Worm (Caenorhabditis elegans) whole organism, early embryonic: Measurements from ENCODE around the gene str-226.
"Not testable (repeated sequence)": the region's sequence is repeated elsewhere in the genome, so short reads cannot be mapped to it uniquely, and the experiment has no call there.

Source experiments
- F13C5.2 ChIP-seq: sonication (generic microtip); optimal IDR thresholded peaks from 2 replicates; lab custom pipeline; 2017; ENCODE audit warnings: mild to moderate bottlenecking, missing genetic modification characterization, inconsistent platforms, missing compliant biosample characterization
- scrt-1 ChIP-seq: fragments of 200-800 bp; sonication (Bioruptor generic); IDR thresholded peaks from 2 replicates; pipeline ENCODE4 v1.3.6; 2022; ENCODE audit warnings: missing genetic modification characterization, missing compliant biosample characterization
- sea-1 ChIP-seq: fragments of 200-800 bp; sonication (Bioruptor generic); conservative IDR thresholded peaks from 2 replicates; pipeline ENCODE4 v1.3.6; 2022; ENCODE audit warnings: missing genetic modification characterization, missing compliant biosample characterization

The str-226 gene

DNA sequence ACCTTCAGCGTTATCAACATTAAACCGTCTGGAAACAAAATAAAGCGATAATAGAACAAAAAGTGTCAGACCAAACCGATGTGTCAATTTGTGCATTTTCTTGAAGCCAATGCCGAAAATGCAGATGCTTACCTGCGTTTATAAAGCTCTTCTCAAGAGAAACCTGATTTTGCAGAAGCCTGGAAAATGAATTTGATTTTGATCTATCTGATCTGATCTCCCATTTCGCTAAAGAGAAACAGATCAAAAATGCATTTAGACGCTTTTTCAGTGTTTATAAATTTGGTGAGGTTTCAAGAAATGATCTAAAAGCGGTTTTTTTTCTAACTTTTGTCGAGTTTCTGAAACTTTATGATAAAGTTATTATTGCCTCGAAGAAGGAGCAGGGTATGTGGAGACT, 50.3 kb downstream of the str-226 start, which contains the start of gene T24A6.16:
Gene T24A6.16, minus strand, starts transcription at position 101 of the 400 bp plus-strand sequence.
- TF ChIP-seq sea-1; scrt-1 (GFP tag; lab: Robert Waterston, UW); F13C5.2 (tag; lab: Kevin White, UChicago): not testable (repeated sequence)
